Fruit fly (Drosophila melanogaster): ENCODE results near the gene CG9330.
A peak's percentile ranks its signal among the peaks of the same experiment; 100 is the strongest.

The CG9330 gene

dm6 chr3L:19631867-19632266 lies 45.8 kb downstream of the CG9330 start:
- TF ChIP-seq Hr78 (GFP tag; optimal IDR thresholded peaks at IDR 0.05): no peak
- TF ChIP-seq woc (GFP tag; optimal IDR thresholded peaks at IDR 0.05): no peak
- TF ChIP-seq Rel (GFP tag; optimal IDR thresholded peaks at IDR 0.05): no peak
- peak; percentile 81 for TF ChIP-seq Rel (tag; optimal IDR thresholded peaks at IDR 0.05)
- no peak for TF ChIP-seq lola (GFP tag; optimal IDR thresholded peaks at IDR 0.05)

dm6 chr3L:19632766-19633632 lies 46.9 kb downstream of the CG9330 start:
- TF ChIP-seq Dif (GFP tag; optimal IDR thresholded peaks at IDR 0.05; ENCODE audit: partially characterized antibody) (peak; percentile 89), CG32264 (GFP tag; optimal IDR thresholded peaks at IDR 0.05) (no peak), Vsx2 (GFP tag; optimal IDR thresholded peaks at IDR 0.05; ENCODE audit: partially characterized antibody) (peak; percentile 67), N (GFP tag; optimal IDR thresholded peaks at IDR 0.05) (peak; percentile 3), woc (GFP tag; optimal IDR thresholded peaks at IDR 0.05) (peak; percentile 50), Hr78 (GFP tag; optimal IDR thresholded peaks at IDR 0.05) (no peak), rgr (GFP tag; optimal IDR thresholded peaks at IDR 0.05) (peak; percentile 73), Hnf4 (GFP tag; optimal IDR thresholded peaks at IDR 0.05) (peak; percentile 46), CrebA (GFP tag; optimal IDR thresholded peaks at IDR 0.05; ENCODE audit: borderline replicate concordance) (peak; percentile 51), OdsH (GFP tag; optimal IDR thresholded peaks at IDR 0.05) (peak; percentile 65), psq (GFP tag; optimal IDR thresholded peaks at IDR 0.05) (peak; percentile 60), GATAd (GFP tag; optimal IDR thresholded peaks at IDR 0.05) (peak; percentile 68), Rel (GFP tag; optimal IDR thresholded peaks at IDR 0.05) (no peak), Rel (tag; optimal IDR thresholded peaks at IDR 0.05) (peak; percentile 96), Abd-B (GFP tag; optimal IDR thresholded peaks at IDR 0.05) (no peak), dl (GFP tag; optimal IDR thresholded peaks at IDR 0.05; ENCODE audit: insufficient read depth in 1 of 2, partially characterized antibody in 2 of 2) (peak; percentile 88 to 91), br (GFP tag; optimal IDR thresholded peaks at IDR 0.05) (peak; percentile 44), fru (GFP tag; optimal IDR thresholded peaks at IDR 0.05) (peak; percentile 59), sv (GFP tag; optimal IDR thresholded peaks at IDR 0.05) (peak; percentile 70), usp (GFP tag; optimal IDR thresholded peaks at IDR 0.05) (no peak), sage (GFP tag; optimal IDR thresholded peaks at IDR 0.05) (peak; percentile 54), tai (GFP tag; optimal IDR thresholded peaks at IDR 0.05) (no peak), CG9705 (GFP tag; optimal IDR thresholded peaks at IDR 0.05) (no peak), brk (GFP tag; optimal IDR thresholded peaks at IDR 0.05) (peak; percentile 48), foxo (GFP tag; optimal IDR thresholded peaks at IDR 0.05) (peak in 1 of 2 experiments; percentile 61), dmrt93B (GFP tag; optimal IDR thresholded peaks at IDR 0.05) (peak; percentile 52), HLH106 (tag; optimal IDR thresholded peaks at IDR 0.05) (peak; percentile 71), jim (GFP tag; optimal IDR thresholded peaks at IDR 0.05) (no peak), pan (optimal IDR thresholded peaks at IDR 0.05) (no peak), Jra (GFP tag; optimal IDR thresholded peaks at IDR 0.05) (no peak), Sp1 (GFP tag; optimal IDR thresholded peaks at IDR 0.05) (peak; percentile 52), lola (GFP tag; optimal IDR thresholded peaks at IDR 0.05) (no peak), h (GFP tag; optimal IDR thresholded peaks at IDR 0.05) (peak; percentile 83), Hr83 (GFP tag; optimal IDR thresholded peaks at IDR 0.05; ENCODE audit: poor library complexity, severe bottlenecking) (peak; percentile 4), Myc (optimal IDR thresholded peaks at IDR 0.05) (no peak), Dfd (GFP tag; optimal IDR thresholded peaks at IDR 0.05) (no peak), Mio (GFP tag; optimal IDR thresholded peaks at IDR 0.05) (no peak), dsf (GFP tag; optimal IDR thresholded peaks at IDR 0.05; ENCODE audit: borderline replicate concordance) (no peak), ey (GFP tag; optimal IDR thresholded peaks at IDR 0.05) (peak; percentile 72)

Measured in whole organism, wandering third instar larva.